Fruit fly (Drosophila melanogaster) whole organism, larva: ENCODE data around the gene VhaAC45RP.
A peak's percentile ranks its signal among the peaks of the same experiment; 100 is the strongest.

Experiments
- noc ChIP-seq: fragments of 200-800 bp; sonication (Bioruptor generic); optimal IDR thresholded peaks from 3 replicates; lab custom pipeline; 2019; ENCODE audit warnings: missing biosample characterization, mild to moderate bottlenecking, missing genetic modification characterization, moderate library complexity

The VhaAC45RP gene

dm6 chr3R:30196128-30196527 is 29.9 kb upstream of the VhaAC45RP start, which contains the start of gene CG15531:
CG15531 (minus strand) TSS chr3R:30196228.
- no peak for TF ChIP-seq noc (tag; lab: Kevin White, UChicago)

dm6 chr3R:30195606-30196049 is 29.4 kb upstream of the VhaAC45RP start:
- peak; percentile 72 for TF ChIP-seq noc (tag; lab: Kevin White, UChicago)

dm6 chr3R:30193826-30194225 is 27.6 kb upstream of the VhaAC45RP start:
- TF ChIP-seq noc (tag; lab: Kevin White, UChicago), result no peak

dm6 chr3R:30191462-30191874 is 25.2 kb upstream of the VhaAC45RP start:
- TF ChIP-seq noc (tag; lab: Kevin White, UChicago), result no peak

- TF ChIP-seq noc (tag; lab: Kevin White, UChicago), result no peak
These were observed 24.8 kb upstream of the VhaAC45RP start, which contains the start of gene CG9747 for dm6 chr3R:30191047-30191446. CG9747 (minus strand) TSS chr3R:30191252.

dm6 chr3R:30189836-30190235 is 23.6 kb upstream of the VhaAC45RP start:
- TF ChIP-seq noc (tag; lab: Kevin White, UChicago), result peak; percentile 46

- no peak for TF ChIP-seq noc (tag; lab: Kevin White, UChicago)
These were observed 23.2 kb upstream of the VhaAC45RP start for dm6 chr3R:30189398-30189797.

- no peak for TF ChIP-seq noc (tag; lab: Kevin White, UChicago)
These were observed 17.7 kb upstream of the VhaAC45RP start for dm6 chr3R:30183872-30184271.

- TF ChIP-seq noc (tag; lab: Kevin White, UChicago), result no peak
These were observed 13.7 kb upstream of the VhaAC45RP start, which contains the start of gene Bet5 for dm6 chr3R:30179934-30180333. Bet5 (plus strand) TSS chr3R:30180232.

- TF ChIP-seq noc (tag; lab: Kevin White, UChicago), result no peak
These were observed 11.3 kb upstream of the VhaAC45RP start, which contains the start of the genes CG1983 and CG15530 for dm6 chr3R:30177494-30177893. CG1983 (minus strand) TSS chr3R:30177700. CG15530 (plus strand) TSS chr3R:30177877.

- no peak for TF ChIP-seq noc (tag; lab: Kevin White, UChicago)
These were observed 10.1 kb upstream of the VhaAC45RP start for dm6 chr3R:30176314-30176713.

dm6 chr3R:30175045-30175589 is 8.9 kb upstream of the VhaAC45RP start:
- no peak for TF ChIP-seq noc (tag; lab: Kevin White, UChicago)

- TF ChIP-seq noc (tag; lab: Kevin White, UChicago), result no peak
These were observed 8.2 kb upstream of the VhaAC45RP start, which contains the start of gene Mlc2 for dm6 chr3R:30174160-30175002. Mlc2 (minus strand) TSS chr3R:30174551.

- TF ChIP-seq noc (tag; lab: Kevin White, UChicago), result no peak
These were observed 4.8 kb upstream of the VhaAC45RP start, which contains the start of gene Rsod for dm6 chr3R:30170671-30171667. Rsod (minus strand) TSS chr3R:30171207.

dm6 chr3R:30164162-30164561 is 2.1 kb downstream of the VhaAC45RP start:
- no peak for TF ChIP-seq noc (tag; lab: Kevin White, UChicago)
